Fruit fly (Drosophila melanogaster): ENCODE data around the gene obe.

obe gene

dm6 chr3R:15540932-15541331 lies 55.1 kb downstream of the obe start (continued):
- TF ChIP-seq Lpt (GFP tag; optimal IDR thresholded peaks at IDR 0.05), result peak; percentile 27
- TF ChIP-seq eg (GFP tag; IDR thresholded peaks at IDR 0.05), result peak; percentile 68
- TF ChIP-seq CG10631 (GFP tag; optimal IDR thresholded peaks at IDR 0.05), result no peak
- no peak for TF ChIP-seq Ets96B (tag; optimal IDR thresholded peaks at IDR 0.05)
- TF ChIP-seq pdm3 (GFP tag; optimal IDR thresholded peaks at IDR 0.05), result peak; percentile 55
- TF ChIP-seq Gug (GFP tag; IDR thresholded peaks at IDR 0.05), result no peak
- peak; percentile 32 for TF ChIP-seq esn (GFP tag; optimal IDR thresholded peaks at IDR 0.05)
- TF ChIP-seq CG4318 (GFP tag; optimal IDR thresholded peaks at IDR 0.05), result peak; percentile 49
- TF ChIP-seq topi (GFP tag; optimal IDR thresholded peaks at IDR 0.05), result peak; percentile 29
- TF ChIP-seq Met (GFP tag; optimal IDR thresholded peaks at IDR 0.05), result peak; percentile 28
- peak; percentile 89 for TF ChIP-seq Eip78C (GFP tag)
- no peak for TF ChIP-seq CG3919 (GFP tag; optimal IDR thresholded peaks at IDR 0.05)
- TF ChIP-seq CG32006 (GFP tag; optimal IDR thresholded peaks at IDR 0.05), result peak; percentile 76
- no peak for TF ChIP-seq spab (GFP tag; optimal IDR thresholded peaks at IDR 0.05)
- TF ChIP-seq CG7368 (GFP tag; optimal IDR thresholded peaks at IDR 0.05), result no peak
- TF ChIP-seq svp (GFP tag), result peak; percentile 72
- TF ChIP-seq fd85E (GFP tag; optimal IDR thresholded peaks at IDR 0.05), result no peak
- peak; percentile 34 for TF ChIP-seq Eip75B (GFP tag; optimal IDR thresholded peaks at IDR 0.05)
- no peak for TF ChIP-seq acj6 (GFP tag; optimal IDR thresholded peaks at IDR 0.05)
- TF ChIP-seq Hr38 (GFP tag; optimal IDR thresholded peaks at IDR 0.05), result no peak
- no peak for TF ChIP-seq Ets21C (GFP tag; optimal IDR thresholded peaks at IDR 0.05)
- peak; percentile 23 for TF ChIP-seq Sox102F (GFP tag; optimal IDR thresholded peaks at IDR 0.05)
- TF ChIP-seq lz (GFP tag; optimal IDR thresholded peaks at IDR 0.05), result peak; percentile 1
- TF ChIP-seq Sox14 (GFP tag; optimal IDR thresholded peaks at IDR 0.05), result peak; percentile 38
- TF ChIP-seq CG10669 (GFP tag; optimal IDR thresholded peaks at IDR 0.05), result no peak
- TF ChIP-seq Sox15 (GFP tag; optimal IDR thresholded peaks at IDR 0.05), result peak; percentile 0
- TF ChIP-seq CG16779 (tag; optimal IDR thresholded peaks at IDR 0.05), result no peak
- peak; percentile 55 for TF ChIP-seq achi (GFP tag; optimal IDR thresholded peaks at IDR 0.05)

- no peak for TF ChIP-seq OdsH (GFP tag; optimal IDR thresholded peaks at IDR 0.05)
- TF ChIP-seq Eip78C (GFP tag), result peak; percentile 30
- TF ChIP-seq CG6854 (GFP tag; optimal IDR thresholded peaks at IDR 0.05), result no peak
- no peak for TF ChIP-seq fd59A (GFP tag; optimal IDR thresholded peaks at IDR 0.05)
- TF ChIP-seq CG10631 (GFP tag; optimal IDR thresholded peaks at IDR 0.05), result no peak
- TF ChIP-seq achi (GFP tag; optimal IDR thresholded peaks at IDR 0.05), result no peak
Measured at dm6 chr3R:15542314-15542713, 56.5 kb downstream of the obe start, which contains the start of gene AOX2. Gene AOX2, minus strand, starts transcription at chr3R:15542414.

Data from whole organism, prepupa.